Worm (Caenorhabditis elegans) whole organism, mixed stage, embryonic: ENCODE data around the gene F48E3.9.
A peak's percentile ranks its signal among the peaks of the same experiment; 100 is the strongest.

Experiments used
- blmp-1 ChIP-seq: fragments of 150-350 bp; optimal IDR thresholded peaks from 2 replicates; lab custom pipeline; 2014; ENCODE audit warnings: missing biosample characterization, missing genetic modification characterization
- cnd-1 ChIP-seq: fragments of 200-800 bp; sonication (Bioruptor generic); optimal IDR thresholded peaks from 2 replicates; lab custom pipeline; 2018; ENCODE audit warnings: mild to moderate bottlenecking, missing genetic modification characterization, missing compliant biosample characterization
- elt-3 ChIP-seq: fragments of 150-350 bp; optimal IDR thresholded peaks from 2 replicates; lab custom pipeline; 2014; ENCODE audit warnings: missing biosample characterization, missing genetic modification characterization
- flh-1 ChIP-seq: fragments of 200-800 bp; sonication (Bioruptor generic); optimal IDR thresholded peaks from 2 replicates; lab custom pipeline; 2018; ENCODE audit warnings: mild to moderate bottlenecking, missing genetic modification characterization, moderate library complexity, missing compliant biosample characterization
- ham-2 ChIP-seq: fragments of 200-800 bp; sonication (Bioruptor generic); optimal IDR thresholded peaks from 2 replicates; lab custom pipeline; 2018; ENCODE audit warnings: mild to moderate bottlenecking, missing genetic modification characterization, missing compliant biosample characterization
- lin-32 ChIP-seq: fragments of 200-800 bp; sonication (Bioruptor generic); optimal IDR thresholded peaks from 2 replicates; lab custom pipeline; 2018; ENCODE audit warnings: mild to moderate bottlenecking, missing genetic modification characterization, missing compliant biosample characterization
- mls-2 ChIP-seq: sonication (generic microtip); optimal IDR thresholded peaks from 2 replicates; lab custom pipeline; 2016; ENCODE audit warnings: mild to moderate bottlenecking, missing genetic modification characterization, moderate library complexity, missing compliant biosample characterization
- nhr-237 ChIP-seq: fragments of 150-350 bp; optimal IDR thresholded peaks from 2 replicates; lab custom pipeline; 2014; ENCODE audit warnings: missing biosample characterization, missing genetic modification characterization
- nhr-28 ChIP-seq: fragments of 150-350 bp; optimal IDR thresholded peaks from 2 replicates; lab custom pipeline; 2014; ENCODE audit warnings: missing biosample characterization, missing genetic modification characterization
- nhr-76 ChIP-seq: sonication (generic microtip); optimal IDR thresholded peaks from 2 replicates; lab custom pipeline; 2017; ENCODE audit warnings: missing biosample characterization, missing genetic modification characterization
- pha-4 ChIP-seq: fragments of 150-350 bp; optimal IDR thresholded peaks from 2 replicates; lab custom pipeline; 2018; ENCODE audit warnings: missing biosample characterization, missing genetic modification reagents, missing genetic modification characterization
- sem-2 ChIP-seq: fragments of 200-800 bp; sonication (Bioruptor generic); optimal IDR thresholded peaks from 2 replicates; lab custom pipeline; 2018; ENCODE audit warnings: mild to moderate bottlenecking, missing genetic modification characterization, missing compliant biosample characterization
- tbx-8 ChIP-seq: fragments of 200-800 bp; sonication (Bioruptor generic); optimal IDR thresholded peaks from 2 replicates; lab custom pipeline; 2018; ENCODE audit warnings: mild to moderate bottlenecking, missing genetic modification characterization, moderate library complexity, missing compliant biosample characterization
- unc-39 ChIP-seq: fragments of 150-350 bp; optimal IDR thresholded peaks from 2 replicates; lab custom pipeline; 2014; ENCODE audit warnings: missing biosample characterization, missing genetic modification characterization
- unc-62 ChIP-seq: fragments of 150-350 bp; optimal IDR thresholded peaks from 2 replicates; lab custom pipeline; 2014; ENCODE audit warnings: missing biosample characterization, missing genetic modification reagents, missing genetic modification characterization
- zip-8 ChIP-seq: fragments of 150-350 bp; optimal IDR thresholded peaks from 2 replicates; lab custom pipeline; 2014; ENCODE audit warnings: missing biosample characterization, missing genetic modification characterization

The F48E3.9 gene

ce11 chrX:7525271-7525670, 44.4 kb downstream of the F48E3.9 start, which contains the start of gene F46C8.3:
Gene F46C8.3, plus strand, starts transcription at chrX:7525571.
- TF ChIP-seq unc-39 (tag; lab: Kevin White, UChicago) (no peak), unc-62 (GFP tag; lab: Kevin White, UChicago) (no peak), zip-8 (tag; lab: Kevin White, UChicago) (no peak), blmp-1 (no peak), pha-4 (tag; lab: Kevin White, UChicago) (no peak), cnd-1 (tag; lab: Kevin White, UChicago) (no peak), nhr-76 (tag; lab: Kevin White, UChicago) (no peak), nhr-237 (tag; lab: Kevin White, UChicago) (no peak), lin-32 (GFP tag; lab: Kevin White, UChicago) (no peak), flh-1 (GFP tag; lab: Kevin White, UChicago) (no peak), ham-2 (GFP tag; lab: Kevin White, UChicago) (no peak), tbx-8 (GFP tag; lab: Kevin White, UChicago) (no peak)

DNA sequence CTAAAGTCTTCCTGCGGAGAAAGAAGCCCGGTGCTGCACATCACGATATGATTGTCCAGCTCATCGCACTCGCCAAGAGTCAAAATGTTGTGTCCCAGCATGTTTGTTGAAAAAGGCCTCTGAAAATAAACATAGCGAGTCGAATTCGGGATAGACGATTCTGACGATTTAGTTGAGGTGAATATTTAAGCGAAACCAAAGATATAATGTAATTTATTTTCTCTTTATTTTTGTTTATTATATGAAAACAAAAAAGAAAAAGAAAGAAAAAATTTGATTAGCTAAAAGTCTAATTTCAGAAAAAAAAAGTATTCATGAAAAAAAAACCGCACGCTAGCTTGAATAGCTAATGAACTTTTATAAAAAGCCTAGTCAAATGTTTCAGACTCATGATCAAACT, 51.8 kb downstream of the F48E3.9 start, which contains the start of gene ceh-14:
ceh-14 (minus strand) TSS at position 101 of the 400 bp plus-strand sequence.
- TF ChIP-seq nhr-28 (tag; lab: Kevin White, UChicago) (no peak), elt-3 (no peak)
- TF ChIP-seq, all 35 proteins: peak for 0

- TF ChIP-seq blmp-1 (no peak), lin-32 (GFP tag; lab: Kevin White, UChicago) (peak; percentile 15), nhr-237 (tag; lab: Kevin White, UChicago) (no peak), sem-2 (GFP tag; lab: Kevin White, UChicago) (no peak), unc-62 (GFP tag; lab: Kevin White, UChicago) (no peak), mls-2 (tag; lab: Kevin White, UChicago) (peak; percentile 26)
Observed at ce11 chrX:7534454-7534853, 53.6 kb downstream of the F48E3.9 start.
